Fruit fly (Drosophila melanogaster) whole organism, embryonic: Measurements from ENCODE around the gene Eip63E.

Experiments
- Abd-B ChIP-seq: fragments of 200-800 bp; sonication (Bioruptor generic); optimal IDR thresholded peaks from 2 replicates; lab custom pipeline; 2018; ENCODE audit warnings: missing biosample characterization, mild to moderate bottlenecking, missing genetic modification characterization, moderate library complexity
- Blimp-1 ChIP-seq: fragments of 200-800 bp; sonication (Bioruptor generic); optimal IDR thresholded peaks from 3 replicates; lab custom pipeline; 2018; ENCODE audit warnings: missing biosample characterization, missing genetic modification characterization, mild to moderate bottlenecking, moderate library complexity, missing genetic modification reagents
- CG10209 ChIP-seq: fragments of 200-800 bp; sonication (Bioruptor generic); optimal IDR thresholded peaks from 3 replicates; lab custom pipeline; 2017; ENCODE audit warnings: missing biosample characterization, mild to moderate bottlenecking, missing genetic modification characterization, missing genetic modification reagents
- CG1024 ChIP-seq: fragments of 200-800 bp; sonication (Bioruptor generic); IDR thresholded peaks from 2 replicates; pipeline ENCODE4 v1.3.6; 2022; ENCODE audit warnings: missing biosample characterization, missing genetic modification characterization
- CG10366 ChIP-seq: fragments of 200-800 bp; sonication (Bioruptor generic); IDR thresholded peaks from 2 replicates; pipeline ENCODE4 v1.3.6; 2022; ENCODE audit warnings: missing biosample characterization, missing genetic modification characterization
- CG11695 ChIP-seq: fragments of 200-800 bp; sonication (Bioruptor generic); IDR thresholded peaks from 3 replicates; pipeline ENCODE4 v1.3.6; 2022; ENCODE audit warnings: missing biosample characterization, missing genetic modification characterization
- CG11723 ChIP-seq: fragments of 200-800 bp; sonication (Bioruptor generic); optimal IDR thresholded peaks from 2 replicates; lab custom pipeline; 2017; ENCODE audit warnings: missing biosample characterization, mild to moderate bottlenecking, missing genetic modification characterization
- CG12219 ChIP-seq: fragments of 200-800 bp; sonication (Bioruptor generic); optimal IDR thresholded peaks from 3 replicates; lab custom pipeline; 2018; ENCODE audit warnings: missing biosample characterization, mild to moderate bottlenecking, missing genetic modification characterization
- CG12942 ChIP-seq: fragments of 200-800 bp; sonication (Bioruptor generic); optimal IDR thresholded peaks from 3 replicates; lab custom pipeline; 2016; ENCODE audit warnings: missing biosample characterization, missing genetic modification characterization
- CG14441 ChIP-seq: fragments of 200-800 bp; sonication (Bioruptor generic); IDR thresholded peaks from 2 replicates; pipeline ENCODE4 v1.3.6; 2022; ENCODE audit warnings: missing biosample characterization, missing genetic modification characterization
- CG14965 ChIP-seq: fragments of 200-800 bp; sonication (Bioruptor generic); optimal IDR thresholded peaks from 2 replicates; lab custom pipeline; 2016; ENCODE audit warnings: missing biosample characterization, missing genetic modification characterization, borderline replicate concordance
- CG1529 ChIP-seq: fragments of 200-800 bp; sonication (Bioruptor generic); optimal IDR thresholded peaks from 3 replicates; lab custom pipeline; 2018; ENCODE audit warnings: missing biosample characterization, missing genetic modification characterization
- CG1603 ChIP-seq: fragments of 200-800 bp; sonication (Bioruptor generic); optimal IDR thresholded peaks from 2 replicates; lab custom pipeline; 2019; ENCODE audit warnings: missing biosample characterization, mild to moderate bottlenecking, missing genetic modification characterization, moderate library complexity
- CG1647 ChIP-seq: fragments of 200-800 bp; sonication (Bioruptor generic); optimal IDR thresholded peaks from 3 replicates; lab custom pipeline; 2016; ENCODE audit warnings: missing biosample characterization, missing genetic modification characterization
- CG17568 ChIP-seq: fragments of 200-800 bp; sonication (Bioruptor generic); optimal IDR thresholded peaks from 2 replicates; lab custom pipeline; 2018; ENCODE audit warnings: missing biosample characterization, mild to moderate bottlenecking, missing genetic modification characterization, moderate library complexity
- CG17612 ChIP-seq: fragments of 200-800 bp; sonication (Bioruptor generic); IDR thresholded peaks from 2 replicates; pipeline ENCODE4 v1.3.6; 2022; ENCODE audit warnings: missing biosample characterization, missing genetic modification characterization
- CG17802 ChIP-seq: fragments of 200-800 bp; sonication (Bioruptor generic); optimal IDR thresholded peaks from 2 replicates; lab custom pipeline; 2018; ENCODE audit warnings: missing biosample characterization, mild to moderate bottlenecking, missing genetic modification characterization, moderate library complexity
- CG2129 ChIP-seq: fragments of 200-800 bp; sonication (Bioruptor generic); IDR thresholded peaks from 2 replicates; pipeline ENCODE4 v1.3.6; 2022; ENCODE audit warnings: missing biosample characterization, missing genetic modification characterization; ENCODE audit not compliant: partially characterized antibody
- CG3995 ChIP-seq: fragments of 200-800 bp; sonication (Bioruptor generic); optimal IDR thresholded peaks from 3 replicates; lab custom pipeline; 2016; ENCODE audit warnings: missing biosample characterization, missing genetic modification characterization
- CG6272 ChIP-seq: fragments of 200-800 bp; sonication (Bioruptor generic); IDR thresholded peaks from 2 replicates; pipeline ENCODE4 v1.3.6; 2022; ENCODE audit warnings: missing biosample characterization, missing genetic modification characterization
- CG6654 ChIP-seq: fragments of 200-800 bp; sonication (Bioruptor generic); optimal IDR thresholded peaks from 2 replicates; lab custom pipeline; 2017; ENCODE audit warnings: missing biosample characterization, mild to moderate bottlenecking, missing genetic modification characterization
- CG6854 ChIP-seq: fragments of 200-800 bp; sonication (Bioruptor generic); optimal IDR thresholded peaks from 3 replicates; lab custom pipeline; 2017; ENCODE audit warnings: missing biosample characterization, mild to moderate bottlenecking, missing genetic modification characterization
- CG7987 ChIP-seq: fragments of 200-800 bp; sonication (Bioruptor generic); optimal IDR thresholded peaks from 2 replicates; lab custom pipeline; 2018; ENCODE audit warnings: missing biosample characterization, mild to moderate bottlenecking, missing genetic modification characterization, moderate library complexity
- CG9876 ChIP-seq: fragments of 200-800 bp; sonication (Bioruptor generic); optimal IDR thresholded peaks from 2 replicates; lab custom pipeline; 2016; ENCODE audit warnings: missing biosample characterization, missing genetic modification characterization
- Chrac-16 ChIP-seq: fragments of 200-800 bp; sonication (Bioruptor generic); optimal IDR thresholded peaks from 3 replicates; lab custom pipeline; 2016; ENCODE audit warnings: missing biosample characterization, missing genetic modification characterization
- Dfd ChIP-seq, 2 experiments: fragments of >200 bp; optimal IDR thresholded peaks; 2 replicates each; lab custom pipeline; 2017; ENCODE audit warnings: missing biosample characterization in 2 of 2, missing genetic modification characterization in 2 of 2
- Dp ChIP-seq: fragments of 200-800 bp; sonication (Bioruptor generic); optimal IDR thresholded peaks from 2 replicates; lab custom pipeline; 2018; ENCODE audit warnings: missing biosample characterization, mild to moderate bottlenecking, missing genetic modification characterization, moderate library complexity
- Drgx ChIP-seq: fragments of 200-800 bp; sonication (Bioruptor generic); IDR thresholded peaks from 2 replicates; pipeline ENCODE4 v1.3.6; 2022; ENCODE audit warnings: missing biosample characterization, missing genetic modification characterization
- E2f1 ChIP-seq: fragments of 200-800 bp; sonication (Bioruptor generic); IDR thresholded peaks from 2 replicates; pipeline ENCODE4 v1.3.6; 2022; ENCODE audit warnings: missing biosample characterization, missing genetic modification characterization
- Fer3 ChIP-seq: fragments of 200-800 bp; sonication (Bioruptor generic); optimal IDR thresholded peaks from 2 replicates; lab custom pipeline; 2018; ENCODE audit warnings: missing biosample characterization, mild to moderate bottlenecking, missing genetic modification characterization, moderate library complexity
- GATAe ChIP-seq: fragments of 200-800 bp; sonication (Bioruptor generic); conservative IDR thresholded peaks from 2 replicates; pipeline ENCODE4 v1.3.6; 2022; ENCODE audit warnings: missing biosample characterization, missing genetic modification characterization
- Gsc ChIP-seq: fragments of 200-800 bp; sonication (Bioruptor generic); IDR thresholded peaks from 2 replicates; pipeline ENCODE4 v1.3.6; 2022; ENCODE audit warnings: missing biosample characterization, missing genetic modification characterization
- Hand ChIP-seq: fragments of 200-800 bp; sonication (Bioruptor generic); optimal IDR thresholded peaks from 2 replicates; lab custom pipeline; 2017; ENCODE audit warnings: mild to moderate bottlenecking, missing biosample characterization, missing genetic modification reagents, missing genetic modification characterization
- Hmx ChIP-seq: fragments of 200-800 bp; sonication (Bioruptor generic); optimal IDR thresholded peaks from 2 replicates; lab custom pipeline; 2016; ENCODE audit warnings: missing biosample characterization, missing genetic modification characterization
- Max ChIP-seq: fragments of 200-800 bp; sonication (Bioruptor generic); optimal IDR thresholded peaks from 2 replicates; lab custom pipeline; 2016; ENCODE audit warnings: missing biosample characterization, mild to moderate bottlenecking, missing genetic modification characterization
- NK7.1 ChIP-seq: fragments of 200-800 bp; sonication (Bioruptor generic); optimal IDR thresholded peaks from 3 replicates; lab custom pipeline; 2016; ENCODE audit warnings: missing biosample characterization, missing genetic modification characterization
- Trl ChIP-seq, 3 experiments: fragments of >200 bp in 2 of 3; fragments of 200-800 bp in 1 of 3; sonication (Bioruptor generic) in 1 of 3; optimal IDR thresholded peaks; 2 replicates in 1 of 3; 3 replicates in 2 of 3; lab custom pipeline; 2016 to 2017; ENCODE audit warnings: missing biosample characterization in 1 of 3, missing genetic modification characterization in 1 of 3
- ac ChIP-seq: fragments of 200-800 bp; sonication (Bioruptor generic); optimal IDR thresholded peaks from 3 replicates; lab custom pipeline; 2017; ENCODE audit warnings: missing biosample characterization, mild to moderate bottlenecking, missing genetic modification characterization
- ase ChIP-seq: fragments of 200-800 bp; sonication (Bioruptor generic); IDR thresholded peaks from 3 replicates; pipeline ENCODE4 v1.3.6; 2022; ENCODE audit warnings: missing biosample characterization, missing genetic modification characterization
- bbx ChIP-seq: fragments of 200-800 bp; sonication (Bioruptor generic); IDR thresholded peaks from 2 replicates; pipeline ENCODE4 v1.3.6; 2022; ENCODE audit warnings: missing biosample characterization, missing genetic modification characterization; ENCODE audit not compliant: partially characterized antibody
- bowl ChIP-seq: fragments of 200-800 bp; sonication (Bioruptor generic); IDR thresholded peaks from 2 replicates; pipeline ENCODE4 v1.3.6; 2022; ENCODE audit warnings: missing biosample characterization, missing genetic modification characterization
- dan ChIP-seq: fragments of 200-800 bp; sonication (Bioruptor generic); IDR thresholded peaks from 2 replicates; pipeline ENCODE4 v1.3.6; 2022; ENCODE audit warnings: missing biosample characterization, missing genetic modification characterization
- dati ChIP-seq: fragments of 200-800 bp; sonication (Bioruptor generic); IDR thresholded peaks from 2 replicates; pipeline ENCODE4 v1.3.6; 2022; ENCODE audit warnings: missing biosample characterization, missing genetic modification characterization
- ewg ChIP-seq: fragments of 200-800 bp; sonication (Bioruptor generic); optimal IDR thresholded peaks from 3 replicates; lab custom pipeline; 2017; ENCODE audit warnings: mild to moderate bottlenecking, missing biosample characterization, missing genetic modification reagents, missing genetic modification characterization
- fd96Cb ChIP-seq: fragments of 200-800 bp; sonication (Bioruptor generic); optimal IDR thresholded peaks from 2 replicates; lab custom pipeline; 2018; ENCODE audit warnings: missing biosample characterization, mild to moderate bottlenecking, missing genetic modification characterization, moderate library complexity
- fru ChIP-seq: fragments of >200 bp; optimal IDR thresholded peaks from 2 replicates; lab custom pipeline; 2017
- sens-2 ChIP-seq: fragments of 200-800 bp; sonication (Bioruptor generic); IDR thresholded peaks from 2 replicates; pipeline ENCODE4 v1.3.6; 2022; ENCODE audit warnings: missing biosample characterization, missing genetic modification characterization
- slp2 ChIP-seq: fragments of 200-800 bp; sonication (Bioruptor generic); optimal IDR thresholded peaks from 2 replicates; lab custom pipeline; 2016; ENCODE audit warnings: missing biosample characterization, missing genetic modification characterization
- so ChIP-seq: fragments of 200-800 bp; sonication (Bioruptor generic); IDR thresholded peaks from 3 replicates; pipeline ENCODE4 v1.3.6; 2022; ENCODE audit warnings: missing biosample characterization, missing genetic modification characterization
- stc ChIP-seq: fragments of 200-800 bp; sonication (Bioruptor generic); IDR thresholded peaks from 2 replicates; pipeline ENCODE4 v1.3.6; 2022; ENCODE audit warnings: missing biosample characterization, missing genetic modification characterization
- toy ChIP-seq: fragments of 200-800 bp; sonication (Bioruptor generic); IDR thresholded peaks from 2 replicates; pipeline ENCODE4 v1.3.6; 2022; ENCODE audit warnings: missing biosample characterization, missing genetic modification characterization

Eip63E gene

dm6 chr3L:3617252-3617651, 101.7 kb downstream of the Eip63E start (continued):
- TF ChIP-seq CG17568 (GFP tag; lab: Kevin White, UChicago) (peak; percentile 76), ase (peak; percentile 63; the same call in 2 of the 3 replicates), Chrac-16 (peak; percentile 87), NK7.1 (GFP tag; lab: Kevin White, UChicago) (peak; percentile 37), Gsc (GFP tag; lab: Robert Waterston, UW) (peak; percentile 48; the same call in 1 of the 2 replicates), CG10209 (GFP tag; lab: Kevin White, UChicago) (peak; percentile 77), CG1529 (peak; percentile 64), Max (GFP tag; lab: Kevin White, UChicago) (peak; percentile 54), CG10366 (GFP tag; lab: Robert Waterston, UW) (peak; percentile 67), CG11695 (GFP tag; lab: Robert Waterston, UW) (peak; percentile 81), CG7987 (peak; percentile 52), CG9876 (GFP tag; lab: Kevin White, UChicago) (peak; percentile 20), Hmx (GFP tag; lab: Kevin White, UChicago) (no peak), CG11723 (peak; percentile 34), ewg (GFP tag; lab: Kevin White, UChicago) (peak; percentile 56), CG3995 (GFP tag; lab: Kevin White, UChicago) (no peak), Drgx (GFP tag; lab: Robert Waterston, UW) (peak; percentile 59), CG2129 (GFP tag; lab: Robert Waterston, UW) (no peak), dati (GFP tag; lab: Robert Waterston, UW) (peak; percentile 47; the same call in 1 of the 2 replicates), fd96Cb (tag; lab: Kevin White, UChicago) (peak; percentile 78), dan (GFP tag; lab: Robert Waterston, UW) (peak; percentile 79), CG1024 (peak; percentile 81), CG14965 (GFP tag; lab: Kevin White, UChicago) (peak; percentile 42), Abd-B (GFP tag; lab: Kevin White, UChicago) (peak; percentile 72), Trl (optimal IDR thresholded peaks at IDR 0.05; lab: Kevin White, UChicago) (no peak), Trl (GFP tag; optimal IDR thresholded peaks at IDR 0.05; lab: Kevin White, UChicago) (peak; percentile 76), bbx (GFP tag; lab: Robert Waterston, UW) (no peak), toy (GFP tag; lab: Robert Waterston, UW) (no peak), stc (GFP tag; lab: Robert Waterston, UW) (peak; percentile 63; the same call in 1 of the 2 replicates), Dp (GFP tag; lab: Kevin White, UChicago) (no peak), E2f1 (peak; percentile 73), CG14441 (GFP tag; lab: Robert Waterston, UW) (peak; percentile 67), Fer3 (peak; percentile 48), ac (GFP tag; lab: Kevin White, UChicago) (peak; percentile 76), Dfd (GFP tag; optimal IDR thresholded peaks at IDR 0.05; lab: Kevin White, UChicago) (no peak), CG1603 (tag; lab: Kevin White, UChicago) (peak; percentile 93), so (GFP tag; lab: Robert Waterston, UW) (peak; percentile 73; the same call in 1 of the 3 replicates), GATAe (no peak), CG1647 (GFP tag; lab: Kevin White, UChicago) (peak; percentile 64), CG6854 (no peak), CG17802 (tag; lab: Kevin White, UChicago) (peak; percentile 74), CG6272 (GFP tag; lab: Robert Waterston, UW) (peak; percentile 46), CG17612 (peak; percentile 38; the same call in 1 of the 2 replicates), Hand (GFP tag; lab: Kevin White, UChicago) (no peak), bowl (GFP tag; lab: Robert Waterston, UW) (no peak), sens-2 (GFP tag; lab: Robert Waterston, UW) (peak; percentile 88), CG12942 (GFP tag; lab: Kevin White, UChicago) (peak; percentile 64), Blimp-1 (peak; percentile 87), slp2 (GFP tag; lab: Kevin White, UChicago) (peak; percentile 65), CG6654 (GFP tag; lab: Kevin White, UChicago) (no peak), fru (no peak), CG12219 (peak; percentile 73)
